Worm (Caenorhabditis elegans) whole organism, L3 larva: ENCODE data around the gene F41F3.3.

Experiments
- aly-2 ChIP-seq: fragments of 150-350 bp; optimal IDR thresholded peaks from 2 replicates; lab custom pipeline; 2014; ENCODE audit warnings: missing biosample characterization, missing genetic modification characterization
- ama-1 ChIP-seq: fragments of 150-350 bp; optimal IDR thresholded peaks from 2 replicates; lab custom pipeline; 2018
- ceh-82 ChIP-seq: fragments of 150-350 bp; optimal IDR thresholded peaks from 2 replicates; lab custom pipeline; 2014; ENCODE audit warnings: missing biosample characterization, missing genetic modification characterization
- ceh-9 ChIP-seq: sonication (generic microtip); optimal IDR thresholded peaks from 2 replicates; lab custom pipeline; 2018; ENCODE audit warnings: missing biosample characterization, missing genetic modification characterization
- egl-27 ChIP-seq: sonication (generic microtip); optimal IDR thresholded peaks from 4 replicates; lab custom pipeline; 2017; ENCODE audit warnings: missing biosample characterization, missing genetic modification reagents, missing genetic modification characterization
- fkh-10 ChIP-seq: sonication (generic microtip); optimal IDR thresholded peaks from 2 replicates; lab custom pipeline; 2017; ENCODE audit warnings: missing biosample characterization, missing genetic modification reagents, missing genetic modification characterization
- fos-1 ChIP-seq: fragments of 150-350 bp; optimal IDR thresholded peaks from 2 replicates; lab custom pipeline; 2014; ENCODE audit warnings: missing biosample characterization, missing genetic modification characterization
- nhr-28 ChIP-seq: fragments of 150-350 bp; optimal IDR thresholded peaks from 2 replicates; lab custom pipeline; 2014; ENCODE audit warnings: missing biosample characterization, missing genetic modification characterization
- pqm-1 ChIP-seq: fragments of 150-350 bp; optimal IDR thresholded peaks from 2 replicates; lab custom pipeline; 2017; ENCODE audit warnings: missing biosample characterization, missing genetic modification characterization, inconsistent platforms
- skn-1 ChIP-seq: fragments of 150-350 bp; optimal IDR thresholded peaks from 2 replicates; lab custom pipeline; 2014; ENCODE audit warnings: missing biosample characterization, missing genetic modification characterization
- snpc-4 ChIP-seq: fragments of 150-350 bp; optimal IDR thresholded peaks from 2 replicates; lab custom pipeline; 2014; ENCODE audit warnings: missing biosample characterization, missing genetic modification characterization
- tbx-2 ChIP-seq: sonication (generic microtip); optimal IDR thresholded peaks from 2 replicates; lab custom pipeline; 2016; ENCODE audit warnings: mild to moderate bottlenecking, missing genetic modification characterization, missing compliant biosample characterization
- unc-62 ChIP-seq: fragments of 150-350 bp; sonication (generic microtip); optimal IDR thresholded peaks from 4 replicates; lab custom pipeline; 2014; ENCODE audit warnings: missing biosample characterization, missing genetic modification reagents, missing genetic modification characterization
- ztf-11 ChIP-seq: fragments of 150-350 bp; optimal IDR thresholded peaks from 2 replicates; lab custom pipeline; 2014; ENCODE audit warnings: missing biosample characterization, missing genetic modification characterization

DNA sequence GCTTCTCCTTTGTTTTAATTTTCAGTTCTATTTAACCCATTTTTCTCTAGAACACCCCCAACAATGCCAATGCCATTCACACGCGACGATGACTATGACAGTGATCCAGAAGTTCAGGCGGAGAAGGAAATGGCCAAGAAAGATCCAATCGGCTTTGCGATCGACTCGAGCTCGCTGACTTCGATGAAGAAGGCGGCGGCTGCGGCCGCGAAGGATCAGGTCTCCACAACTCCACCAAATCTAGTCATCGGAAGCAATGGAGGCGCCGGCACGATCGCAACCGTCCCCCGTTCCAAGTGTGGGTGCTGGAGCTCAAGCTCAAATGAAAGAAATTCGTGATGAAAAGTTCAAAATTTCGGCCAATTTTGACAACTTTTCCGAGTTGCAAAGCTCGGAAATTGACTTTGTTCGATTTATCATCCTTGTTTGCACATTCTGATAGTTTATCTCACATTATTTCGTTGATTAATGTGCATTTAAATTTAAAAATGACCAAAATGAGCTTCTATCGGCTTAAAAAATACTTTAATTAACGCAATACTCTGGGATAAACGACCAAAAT is 40.0 kb upstream of the F41F3.3 start, which contains the start of gene K03B4.2:
- TF ChIP-seq unc-62 (GFP tag; lab: Kevin White, UChicago), result no peak
- TF ChIP-seq ceh-82 (tag; lab: Kevin White, UChicago), result no peak
- TF ChIP-seq fkh-10, result no peak
- TF ChIP-seq pqm-1 (tag; lab: Kevin White, UChicago), result no peak
- TF ChIP-seq nhr-28, result no peak
- TF ChIP-seq fos-1 (tag; lab: Kevin White, UChicago), result no peak
- no peak for TF ChIP-seq egl-27
- no peak for TF ChIP-seq aly-2
- TF ChIP-seq snpc-4 (tag; lab: Kevin White, UChicago), result no peak
- TF ChIP-seq tbx-2 (tag; lab: Kevin White, UChicago), result no peak
- TF ChIP-seq ceh-9 (tag; lab: Kevin White, UChicago), result no peak
- no peak for TF ChIP-seq skn-1 (tag; lab: Kevin White, UChicago)
- TF ChIP-seq ztf-11 (tag; lab: Kevin White, UChicago), result no peak
- TF ChIP-seq ama-1 (lab: Kevin White, UChicago), result peak; percentile 9
